Fruit fly (Drosophila melanogaster): ENCODE data around the gene Cyt-c-d.

DNA sequence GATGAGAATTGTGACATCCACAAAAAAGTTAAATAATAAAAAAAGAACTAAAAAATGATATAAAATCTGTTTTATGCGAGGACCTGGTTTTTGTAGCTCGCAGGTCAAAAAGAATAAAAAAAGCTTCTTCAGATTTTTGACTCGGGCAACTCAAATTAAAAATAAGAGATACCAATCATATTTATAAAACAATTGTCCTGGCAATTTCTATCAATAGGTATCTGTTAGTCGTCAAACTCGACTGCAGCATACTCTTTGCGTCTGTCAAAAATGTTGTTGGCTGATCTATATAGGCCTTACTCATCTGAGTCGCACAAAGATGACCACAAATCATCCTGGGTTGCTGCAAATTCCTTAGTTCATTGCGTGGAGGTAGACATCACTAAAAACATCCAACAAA is 6.9 kb downstream of the Cyt-c-d start:
- TF ChIP-seq CG6792 (GFP tag; optimal IDR thresholded peaks at IDR 0.05) (no peak), dac (GFP tag; optimal IDR thresholded peaks at IDR 0.05) (no peak), Sox15 (GFP tag; optimal IDR thresholded peaks at IDR 0.05) (no peak), CG1621 (tag; optimal IDR thresholded peaks at IDR 0.05) (no peak), CG6808 (GFP tag; optimal IDR thresholded peaks at IDR 0.05) (no peak), Eip93F (GFP tag; optimal IDR thresholded peaks at IDR 0.05) (no peak), CG6276 (GFP tag; optimal IDR thresholded peaks at IDR 0.05) (no peak), CG16779 (tag; optimal IDR thresholded peaks at IDR 0.05) (no peak), Blimp-1 (GFP tag; optimal IDR thresholded peaks at IDR 0.05) (no peak), vri (GFP tag; optimal IDR thresholded peaks at IDR 0.05) (no peak), salr (GFP tag; optimal IDR thresholded peaks at IDR 0.05) (no peak)
